Worm (Caenorhabditis elegans) whole organism, L1 larva: Measurements from ENCODE around the gene hum-2.
"Not testable (repeated sequence)": the region's sequence is repeated elsewhere in the genome, so short reads cannot be mapped to it uniquely, and the experiment has no call there.

Experiments used
- elt-2 ChIP-seq: sonication (generic microtip); optimal IDR thresholded peaks from 2 replicates; lab custom pipeline; 2016; ENCODE audit warnings: missing genetic modification characterization, mild to moderate bottlenecking, inconsistent platforms, missing compliant biosample characterization, missing genetic modification reagents
- ets-5 ChIP-seq: fragments of 200-800 bp; sonication (Bioruptor generic); IDR thresholded peaks from 2 replicates; pipeline ENCODE4 v1.3.6; 2022; ENCODE audit warnings: missing genetic modification characterization, missing compliant biosample characterization
- fkh-10 ChIP-seq: sonication (generic microtip); optimal IDR thresholded peaks from 2 replicates; lab custom pipeline; 2017; ENCODE audit warnings: missing biosample characterization, missing genetic modification reagents, missing genetic modification characterization
- irx-1 ChIP-seq: sonication (generic microtip); optimal IDR thresholded peaks from 2 replicates; lab custom pipeline; 2016; ENCODE audit warnings: missing genetic modification characterization, missing compliant biosample characterization
- mep-1 ChIP-seq: fragments of 150-350 bp; optimal IDR thresholded peaks from 2 replicates; lab custom pipeline; 2014; ENCODE audit warnings: missing biosample characterization, missing genetic modification characterization
- nhr-11 ChIP-seq: fragments of 150-350 bp; optimal IDR thresholded peaks from 2 replicates; lab custom pipeline; 2014; ENCODE audit warnings: missing biosample characterization, missing genetic modification characterization
- nhr-19 ChIP-seq: fragments of 200-800 bp; sonication (Bioruptor generic); conservative IDR thresholded peaks from 2 replicates; pipeline ENCODE4 v1.3.6; 2022; ENCODE audit warnings: missing genetic modification characterization, missing compliant biosample characterization
- nhr-237 ChIP-seq: fragments of 150-350 bp; optimal IDR thresholded peaks from 2 replicates; lab custom pipeline; 2014; ENCODE audit warnings: missing biosample characterization, missing genetic modification characterization
- unc-62 ChIP-seq: fragments of 150-350 bp; optimal IDR thresholded peaks from 2 replicates; lab custom pipeline; 2014; ENCODE audit warnings: missing biosample characterization, missing genetic modification reagents, missing genetic modification characterization
- zag-1 ChIP-seq: fragments of 150-350 bp; optimal IDR thresholded peaks from 2 replicates; lab custom pipeline; 2014; ENCODE audit warnings: missing biosample characterization, missing genetic modification characterization

DNA sequence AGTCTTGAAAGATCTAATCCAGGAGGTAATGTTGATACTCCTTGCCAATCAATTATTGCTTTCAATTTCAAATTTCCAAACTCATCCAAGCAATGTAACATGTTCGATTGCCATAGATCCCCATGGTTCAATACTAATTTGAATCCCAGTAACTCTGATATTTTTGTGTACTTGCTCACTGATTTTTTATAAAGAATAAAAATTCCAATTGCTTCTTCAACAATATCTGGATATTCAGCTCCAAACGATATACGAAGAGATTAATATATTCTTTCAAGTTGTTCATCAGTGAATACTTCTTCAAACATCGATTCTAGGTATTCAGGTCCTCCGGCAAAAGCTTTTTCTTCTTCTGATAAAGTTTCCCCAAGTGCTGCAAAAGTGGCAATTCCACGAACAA, 6.2 kb upstream of the hum-2 start, which contains the start of gene E02C12.11:
- not testable (repeated sequence) for TF ChIP-seq irx-1; unc-62; nhr-19 (GFP tag; lab: Robert Waterston, UW); nhr-237 (tag; lab: Kevin White, UChicago); ets-5 (GFP tag; lab: Robert Waterston, UW); elt-2 (tag; lab: Kevin White, UChicago); zag-1 (tag; lab: Kevin White, UChicago); fkh-10 (GFP tag; lab: Kevin White, UChicago); mep-1; nhr-11 (tag; lab: Kevin White, UChicago)
